Worm (Caenorhabditis elegans) whole organism, L4 larva: Measurements from ENCODE around the gene lin-12.

Experiments
- F10B5.3 ChIP-seq: sonication (generic microtip); optimal IDR thresholded peaks from 2 replicates; lab custom pipeline; 2016; ENCODE audit warnings: mild to moderate bottlenecking, missing genetic modification characterization, missing compliant biosample characterization
- F37D6.2 ChIP-seq: sonication (generic microtip); optimal IDR thresholded peaks from 2 replicates; lab custom pipeline; 2016; ENCODE audit warnings: mild to moderate bottlenecking, missing genetic modification characterization, missing compliant biosample characterization
- F44E2.7 ChIP-seq: fragments of 200-800 bp; sonication (Bioruptor generic); IDR thresholded peaks from 2 replicates; pipeline ENCODE4 v2.1.2; 2022; ENCODE audit warnings: missing genetic modification characterization, missing compliant biosample characterization
- F49E8.2 ChIP-seq: sonication (generic microtip); optimal IDR thresholded peaks from 2 replicates; lab custom pipeline; 2016; ENCODE audit warnings: missing compliant biosample characterization, mild to moderate bottlenecking, missing genetic modification characterization, borderline replicate concordance
- R02D3.7 ChIP-seq: fragments of 150-350 bp; sonication (generic microtip); optimal IDR thresholded peaks from 3 replicates; lab custom pipeline; 2014; ENCODE audit warnings: missing biosample characterization, missing genetic modification characterization
- T20F7.1 ChIP-seq: fragments of 200-800 bp; sonication (Bioruptor generic); optimal IDR thresholded peaks from 2 replicates; lab custom pipeline; 2018; ENCODE audit warnings: mild to moderate bottlenecking, missing genetic modification characterization, missing compliant biosample characterization
- Y48G9A.11 ChIP-seq: fragments of 200-800 bp; sonication (Bioruptor generic); IDR thresholded peaks from 2 replicates; pipeline ENCODE4 v1.3.6; 2022; ENCODE audit warnings: missing genetic modification reagents, missing genetic modification characterization, missing compliant biosample characterization
- Y5F2A.4 ChIP-seq: fragments of 200-800 bp; sonication (Bioruptor generic); optimal IDR thresholded peaks from 2 replicates; lab custom pipeline; 2018; ENCODE audit warnings: mild to moderate bottlenecking, missing genetic modification characterization, missing compliant biosample characterization
- aly-2 ChIP-seq: sonication (generic microtip); optimal IDR thresholded peaks from 2 replicates; lab custom pipeline; 2018; ENCODE audit warnings: missing biosample characterization, missing genetic modification characterization
- ama-1 ChIP-seq: fragments of 150-350 bp; optimal IDR thresholded peaks from 2 replicates; lab custom pipeline; 2014; ENCODE audit warnings: inconsistent platforms, mixed read lengths
- arid-1 ChIP-seq: fragments of 200-800 bp; sonication (Bioruptor generic); conservative IDR thresholded peaks from 2 replicates; pipeline ENCODE4 v1.3.6; 2022; ENCODE audit warnings: missing genetic modification reagents, missing genetic modification characterization, missing compliant biosample characterization
- ceh-20 ChIP-seq: fragments of 200-800 bp; sonication (Bioruptor generic); IDR thresholded peaks from 2 replicates; pipeline ENCODE4 v1.3.6; 2022; ENCODE audit warnings: missing genetic modification reagents, missing genetic modification characterization, missing compliant biosample characterization
- ceh-28 ChIP-seq: fragments of 150-350 bp; optimal IDR thresholded peaks from 2 replicates; lab custom pipeline; 2014; ENCODE audit warnings: missing biosample characterization, missing genetic modification reagents, missing genetic modification characterization
- ceh-32 ChIP-seq: sonication (generic microtip); optimal IDR thresholded peaks from 2 replicates; lab custom pipeline; 2016; ENCODE audit warnings: mild to moderate bottlenecking, missing genetic modification characterization, missing compliant biosample characterization; ENCODE audit not compliant: poor library complexity
- ceh-44 ChIP-seq: fragments of 200-800 bp; sonication (Bioruptor generic); IDR thresholded peaks from 2 replicates; pipeline ENCODE4 v1.3.6; 2022; ENCODE audit warnings: missing genetic modification reagents, missing genetic modification characterization, missing compliant biosample characterization
- ctbp-1 ChIP-seq: fragments of 200-800 bp; sonication (Bioruptor generic); IDR thresholded peaks from 2 replicates; pipeline ENCODE4 v1.3.6; 2022; ENCODE audit warnings: missing genetic modification reagents, missing genetic modification characterization, missing compliant biosample characterization
- dmd-6 ChIP-seq: fragments of 200-800 bp; sonication (Bioruptor generic); IDR thresholded peaks from 2 replicates; pipeline ENCODE4 v1.3.6; 2022; ENCODE audit warnings: missing genetic modification reagents, missing genetic modification characterization, missing compliant biosample characterization
- dmd-8 ChIP-seq: fragments of 200-800 bp; sonication (Bioruptor generic); IDR thresholded peaks from 2 replicates; pipeline ENCODE4 v1.3.6; 2022; ENCODE audit warnings: missing genetic modification characterization, missing compliant biosample characterization
- fkh-10 ChIP-seq: fragments of 150-350 bp; optimal IDR thresholded peaks from 2 replicates; lab custom pipeline; 2014; ENCODE audit warnings: missing biosample characterization, missing genetic modification reagents, missing genetic modification characterization
- fos-1 ChIP-seq: fragments of 150-350 bp; optimal IDR thresholded peaks from 2 replicates; lab custom pipeline; 2014; ENCODE audit warnings: missing biosample characterization, missing genetic modification characterization
- hif-1 ChIP-seq, 2 experiments: sonication (generic microtip); optimal IDR thresholded peaks; 2 replicates each; lab custom pipeline; 2016 to 2017; ENCODE audit warnings: missing compliant biosample characterization in 2 of 2, missing genetic modification characterization in 2 of 2, missing genetic modification reagents in 2 of 2, missing genotype in 2 of 2, mild to moderate bottlenecking in 1 of 2
- hlh-30 ChIP-seq: sonication (generic microtip); optimal IDR thresholded peaks from 2 replicates; lab custom pipeline; 2017; ENCODE audit warnings: antibody characterized with exemption, mild to moderate bottlenecking, missing genetic modification characterization, missing compliant biosample characterization; ENCODE audit not compliant: insufficient read depth
- jun-1 ChIP-seq: fragments of 150-350 bp; optimal IDR thresholded peaks from 2 replicates; lab custom pipeline; 2014; ENCODE audit warnings: missing biosample characterization, missing genetic modification reagents, missing genetic modification characterization
- lin-1 ChIP-seq: fragments of 200-800 bp; sonication (Bioruptor generic); IDR thresholded peaks from 2 replicates; pipeline ENCODE4 v1.3.6; 2022; ENCODE audit warnings: missing genetic modification reagents, missing genetic modification characterization, missing compliant biosample characterization
- lin-13 ChIP-seq: fragments of 150-350 bp; optimal IDR thresholded peaks from 2 replicates; lab custom pipeline; 2014; ENCODE audit warnings: missing biosample characterization, missing genetic modification reagents, missing genetic modification characterization
- lin-39 ChIP-seq: fragments of 150-350 bp; optimal IDR thresholded peaks from 2 replicates; lab custom pipeline; 2014; ENCODE audit warnings: missing biosample characterization, missing genetic modification reagents, missing genetic modification characterization
- lir-3 ChIP-seq: sonication (generic microtip); optimal IDR thresholded peaks from 2 replicates; lab custom pipeline; 2016; ENCODE audit warnings: mild to moderate bottlenecking, missing genetic modification characterization, missing compliant biosample characterization
- lsy-2 ChIP-seq, 2 experiments: fragments of 150-350 bp in 1 of 2; sonication (generic microtip) in 1 of 2; optimal IDR thresholded peaks; 2 replicates each; lab custom pipeline; 2014 to 2017; ENCODE audit warnings: missing biosample characterization in 2 of 2, missing genetic modification characterization in 2 of 2
- madf-5 ChIP-seq, 2 experiments: fragments of 200-800 bp; sonication (Bioruptor generic); IDR thresholded peaks; 2 replicates each; pipeline ENCODE4 v1.3.6; 2022; ENCODE audit warnings: missing compliant biosample characterization in 2 of 2, missing genetic modification characterization in 2 of 2
- mdl-1 ChIP-seq, 2 experiments: fragments of 150-350 bp in 1 of 2; sonication (generic microtip) in 1 of 2; optimal IDR thresholded peaks; 2 replicates each; lab custom pipeline; 2014 to 2017; ENCODE audit warnings: missing biosample characterization in 2 of 2, missing genetic modification characterization in 2 of 2
- mdt-29 ChIP-seq: fragments of 200-800 bp; sonication (Bioruptor generic); IDR thresholded peaks from 2 replicates; pipeline ENCODE4 v1.3.6; 2022; ENCODE audit warnings: missing genetic modification reagents, missing genetic modification characterization, missing compliant biosample characterization
- mes-2 ChIP-seq: sonication (generic microtip); optimal IDR thresholded peaks from 2 replicates; lab custom pipeline; 2016; ENCODE audit warnings: missing genotype, mild to moderate bottlenecking, missing genetic modification characterization, missing compliant biosample characterization; ENCODE audit not compliant: poor library complexity, severe bottlenecking
- nhr-10 ChIP-seq: fragments of 150-350 bp; optimal IDR thresholded peaks from 2 replicates; lab custom pipeline; 2014; ENCODE audit warnings: missing biosample characterization, missing genetic modification characterization
- nhr-102 ChIP-seq: sonication (generic microtip); optimal IDR thresholded peaks from 2 replicates; lab custom pipeline; 2016; ENCODE audit warnings: mild to moderate bottlenecking, missing genetic modification characterization, moderate library complexity, missing compliant biosample characterization
- nhr-11 ChIP-seq: fragments of 150-350 bp; optimal IDR thresholded peaks from 2 replicates; lab custom pipeline; 2014; ENCODE audit warnings: missing biosample characterization, missing genetic modification characterization
- nhr-237 ChIP-seq: sonication (generic microtip); optimal IDR thresholded peaks from 2 replicates; lab custom pipeline; 2017; ENCODE audit warnings: missing biosample characterization, missing genetic modification characterization
- nhr-25 ChIP-seq: sonication (generic microtip); optimal IDR thresholded peaks from 2 replicates; lab custom pipeline; 2017; ENCODE audit warnings: missing genetic modification characterization, mild to moderate bottlenecking, missing compliant biosample characterization, antibody characterized with exemption, moderate library complexity, borderline replicate concordance; ENCODE audit not compliant: insufficient read depth
- nhr-28 ChIP-seq: fragments of 150-350 bp; optimal IDR thresholded peaks from 2 replicates; lab custom pipeline; 2014; ENCODE audit warnings: missing biosample characterization, missing genetic modification characterization
- nhr-41 ChIP-seq: fragments of 200-800 bp; sonication (Bioruptor generic); IDR thresholded peaks from 2 replicates; pipeline ENCODE4 v1.3.6; 2022; ENCODE audit warnings: missing genetic modification reagents, missing genetic modification characterization, missing compliant biosample characterization
- nhr-42 ChIP-seq: fragments of 200-800 bp; sonication (Bioruptor generic); IDR thresholded peaks from 2 replicates; pipeline ENCODE4 v1.3.6; 2022; ENCODE audit warnings: missing genetic modification characterization, missing compliant biosample characterization
- php-3 ChIP-seq: fragments of 200-800 bp; sonication (Bioruptor generic); IDR thresholded peaks from 2 replicates; pipeline ENCODE4 v1.3.6; 2022; ENCODE audit warnings: missing genetic modification reagents, missing genetic modification characterization, missing compliant biosample characterization
- saeg-2 ChIP-seq: fragments of 200-800 bp; sonication (Bioruptor generic); IDR thresholded peaks from 2 replicates; pipeline ENCODE4 v1.3.6; 2022; ENCODE audit warnings: missing genetic modification reagents, missing genetic modification characterization, missing compliant biosample characterization
- sdz-12 ChIP-seq: fragments of 200-800 bp; sonication (Bioruptor generic); optimal IDR thresholded peaks from 2 replicates; lab custom pipeline; 2018; ENCODE audit warnings: mild to moderate bottlenecking, missing genetic modification characterization, missing compliant biosample characterization
- set-16 ChIP-seq: fragments of 200-800 bp; sonication (Bioruptor generic); IDR thresholded peaks from 2 replicates; pipeline ENCODE4 v1.3.6; 2022; ENCODE audit warnings: missing genetic modification reagents, missing genetic modification characterization, missing compliant biosample characterization
- skn-1 ChIP-seq: fragments of 150-350 bp; optimal IDR thresholded peaks from 2 replicates; lab custom pipeline; 2014; ENCODE audit warnings: missing biosample characterization, missing genetic modification characterization
- snpc-1.2 ChIP-seq: fragments of 200-800 bp; sonication (Bioruptor generic); IDR thresholded peaks from 2 replicates; pipeline ENCODE4 v1.3.6; 2022; ENCODE audit warnings: missing genetic modification reagents, missing genetic modification characterization, missing compliant biosample characterization
- spr-3 ChIP-seq: fragments of 200-800 bp; sonication (Bioruptor generic); optimal IDR thresholded peaks from 2 replicates; lab custom pipeline; 2018; ENCODE audit warnings: mild to moderate bottlenecking, missing genetic modification characterization, missing compliant biosample characterization
- tag-97 ChIP-seq: fragments of 200-800 bp; sonication (Bioruptor generic); IDR thresholded peaks from 2 replicates; pipeline ENCODE4 v1.3.6; 2022; ENCODE audit warnings: missing genetic modification characterization, missing compliant biosample characterization
- unc-130 ChIP-seq: sonication (generic microtip); optimal IDR thresholded peaks from 2 replicates; lab custom pipeline; 2016; ENCODE audit warnings: missing genetic modification reagents, missing genetic modification characterization, missing compliant biosample characterization
- zfp-3 ChIP-seq: fragments of 200-800 bp; sonication (Bioruptor generic); conservative IDR thresholded peaks from 2 replicates; pipeline ENCODE4 v1.3.6; 2022; ENCODE audit warnings: missing genetic modification reagents, missing genetic modification characterization, missing compliant biosample characterization

lin-12 gene

DNA sequence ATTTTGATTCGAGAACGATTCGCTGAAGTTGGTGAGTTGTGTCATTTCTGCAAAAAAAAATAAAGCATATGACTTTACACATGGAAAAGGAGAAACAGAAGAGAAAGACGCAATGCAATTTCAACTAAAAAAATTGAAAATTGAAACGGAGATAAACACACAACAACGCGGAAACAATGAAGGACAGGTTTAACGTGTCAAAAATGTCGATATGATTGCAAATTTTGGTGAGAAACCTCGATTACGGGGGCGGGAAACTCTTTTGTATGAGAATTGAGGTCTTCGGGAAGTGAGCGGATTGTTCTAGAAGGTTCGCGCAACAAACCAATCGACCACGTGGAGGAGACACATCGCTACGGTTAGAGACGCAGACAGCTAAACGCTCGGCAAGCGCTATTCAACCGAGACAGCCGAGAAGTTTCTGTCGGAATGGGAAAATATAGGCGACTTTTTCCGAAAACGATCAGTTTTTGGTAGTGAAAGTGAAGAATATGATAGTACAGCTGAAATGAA is 17.5 kb downstream of the lin-12 start, which contains the start of gene R107.5 (continued):
- TF ChIP-seq spr-3 (peak; percentile 89), jun-1 (tag; lab: Kevin White, UChicago) (peak; percentile 84), unc-130 (GFP tag; lab: Kevin White, UChicago) (no peak), nhr-102 (tag; lab: Kevin White, UChicago) (peak; percentile 94), R02D3.7 (tag; lab: Kevin White, UChicago) (no peak), nhr-42 (peak; percentile 89; the same call in 1 of the 2 replicates), dmd-8 (GFP tag; lab: Robert Waterston, UW) (0 out of 2 replicates have a peak, but pooled peaks have one; percentile 24), ceh-32 (tag; lab: Kevin White, UChicago) (peak; percentile 3), tag-97 (GFP tag; lab: Robert Waterston, UW) (0 out of 2 replicates have a peak, but pooled peaks have one; percentile 38), Y48G9A.11 (GFP tag; lab: Robert Waterston, UW) (peak; percentile 82), nhr-41 (GFP tag; lab: Robert Waterston, UW) (peak; percentile 81), snpc-1.2 (GFP tag; lab: Robert Waterston, UW) (peak; percentile 83), fkh-10 (no peak), hlh-30 (peak; percentile 97), nhr-237 (tag; lab: Kevin White, UChicago) (no peak), F49E8.2 (tag; lab: Kevin White, UChicago) (no peak), ceh-28 (tag; lab: Kevin White, UChicago) (no peak), set-16 (GFP tag; lab: Robert Waterston, UW) (peak; percentile 92), Y5F2A.4 (GFP tag; lab: Kevin White, UChicago) (peak; percentile 88), nhr-25 (tag; lab: Kevin White, UChicago) (peak; percentile 88), madf-5 (GFP tag; IDR thresholded peaks at IDR 0.05; lab: Robert Waterston, UW) (peak; percentile 47 to 79; a peak in 2 of 4 replicates), lir-3 (tag; lab: Kevin White, UChicago) (no peak), F10B5.3 (tag; lab: Kevin White, UChicago) (peak; percentile 48), mdl-1 (tag; optimal IDR thresholded peaks at IDR 0.05; lab: Kevin White, UChicago) (peak; percentile 86 to 98), mdt-29 (GFP tag; lab: Robert Waterston, UW) (peak; percentile 100), dmd-6 (GFP tag; lab: Robert Waterston, UW) (peak; percentile 96), sdz-12 (GFP tag; lab: Kevin White, UChicago) (peak; percentile 97), saeg-2 (GFP tag; lab: Robert Waterston, UW) (peak; percentile 90), mes-2 (tag; lab: Kevin White, UChicago) (peak; percentile 72), lin-39 (no peak), lsy-2 (tag; optimal IDR thresholded peaks at IDR 0.05; lab: Kevin White, UChicago) (peak; percentile 88 to 92), ama-1 (peak; percentile 48), lin-1 (GFP tag; lab: Robert Waterston, UW) (peak; percentile 92), skn-1 (tag; lab: Kevin White, UChicago) (no peak), F44E2.7 (GFP tag; lab: Robert Waterston, UW) (0 out of 2 replicates have a peak, but pooled peaks have one; percentile 8), T20F7.1 (GFP tag; lab: Kevin White, UChicago) (peak; percentile 82), nhr-10 (peak; percentile 88), zfp-3 (peak; percentile 97), nhr-11 (peak; percentile 93), lin-13 (GFP tag; lab: Kevin White, UChicago) (peak; percentile 83), hif-1 (tag; optimal IDR thresholded peaks at IDR 0.05; lab: Kevin White, UChicago) (peak; percentile 66 to 86), aly-2 (tag; lab: Kevin White, UChicago) (no peak), ceh-20 (GFP tag; lab: Robert Waterston, UW) (peak; percentile 99), arid-1 (GFP tag; lab: Robert Waterston, UW) (peak; percentile 91), nhr-28 (tag; lab: Kevin White, UChicago) (peak; percentile 75), ctbp-1 (peak; percentile 87), ceh-44 (GFP tag; lab: Robert Waterston, UW) (no peak), php-3 (GFP tag; lab: Robert Waterston, UW) (peak; percentile 92), fos-1 (tag; lab: Kevin White, UChicago) (no peak), F37D6.2 (tag; lab: Kevin White, UChicago) (peak; percentile 82)
